Worm (Caenorhabditis elegans) whole organism, L1 larva: Measurements from ENCODE around the gene pgp-8.
A peak's percentile ranks its signal among the peaks of the same experiment; 100 is the strongest.

Source experiments
- C34B4.2 ChIP-seq: sonication (generic microtip); optimal IDR thresholded peaks from 2 replicates; lab custom pipeline; 2017; ENCODE audit warnings: mild to moderate bottlenecking, missing genetic modification characterization, missing compliant biosample characterization
- alr-1 ChIP-seq: fragments of 200-800 bp; sonication (Bioruptor generic); optimal IDR thresholded peaks from 2 replicates; lab custom pipeline; 2018; ENCODE audit warnings: borderline replicate concordance, mild to moderate bottlenecking, missing genetic modification characterization, missing compliant biosample characterization
- aly-2 ChIP-seq: fragments of 150-350 bp; optimal IDR thresholded peaks from 2 replicates; lab custom pipeline; 2014; ENCODE audit warnings: missing biosample characterization, missing genetic modification characterization
- ama-1 ChIP-seq: fragments of 150-350 bp; optimal IDR thresholded peaks from 2 replicates; lab custom pipeline; 2014
- ceh-63 ChIP-seq: fragments of 200-800 bp; sonication (Bioruptor generic); optimal IDR thresholded peaks from 2 replicates; lab custom pipeline; 2018; ENCODE audit warnings: mild to moderate bottlenecking, missing genetic modification characterization, missing compliant biosample characterization
- ceh-8 ChIP-seq: fragments of 200-800 bp; sonication (Bioruptor generic); optimal IDR thresholded peaks from 2 replicates; lab custom pipeline; 2018; ENCODE audit warnings: mild to moderate bottlenecking, missing genetic modification characterization, moderate library complexity, missing compliant biosample characterization
- ceh-90 ChIP-seq: sonication (generic microtip); optimal IDR thresholded peaks from 2 replicates; lab custom pipeline; 2016; ENCODE audit warnings: missing genetic modification characterization, missing compliant biosample characterization
- ces-1 ChIP-seq: fragments of 150-350 bp; optimal IDR thresholded peaks from 2 replicates; lab custom pipeline; 2014; ENCODE audit warnings: missing biosample characterization, missing genetic modification reagents, missing genetic modification characterization
- efl-1 ChIP-seq, 4 experiments: fragments of 150-350 bp; optimal IDR thresholded peaks in 3 of 4; peaks in 1 of 4; 1 replicate in 1 of 4; 2 replicates in 3 of 4; lab custom pipeline; 2014; ENCODE audit warnings: missing biosample characterization in 2 of 4, missing genetic modification characterization in 2 of 4, missing genetic modification reagents in 2 of 4
- efl-3 ChIP-seq: fragments of 200-800 bp; sonication (Bioruptor generic); optimal IDR thresholded peaks from 2 replicates; lab custom pipeline; 2018; ENCODE audit warnings: mild to moderate bottlenecking, missing genetic modification characterization, missing compliant biosample characterization
- egl-27 ChIP-seq, 2 experiments: fragments of 150-350 bp in 1 of 2; sonication (generic microtip); optimal IDR thresholded peaks; 3 replicates each; lab custom pipeline; 2017 to 2018; ENCODE audit warnings: missing biosample characterization in 2 of 2, missing genetic modification characterization in 2 of 2, missing genetic modification reagents in 2 of 2
- elt-2 ChIP-seq: sonication (generic microtip); optimal IDR thresholded peaks from 2 replicates; lab custom pipeline; 2016; ENCODE audit warnings: missing genetic modification characterization, mild to moderate bottlenecking, inconsistent platforms, missing compliant biosample characterization, missing genetic modification reagents
- elt-3 ChIP-seq, 6 experiments: fragments of 150-350 bp in 1 of 6; sonication (generic microtip); optimal IDR thresholded peaks; 2 replicates each; lab custom pipeline; 2017 to 2018; ENCODE audit warnings: missing biosample characterization in 6 of 6, missing genetic modification characterization in 6 of 6, inconsistent platforms in 1 of 6
- fkh-4 ChIP-seq: sonication (generic microtip); optimal IDR thresholded peaks from 2 replicates; lab custom pipeline; 2016; ENCODE audit warnings: missing compliant biosample characterization, missing genetic modification characterization, borderline replicate concordance
- fkh-8 ChIP-seq: sonication (generic microtip); optimal IDR thresholded peaks from 2 replicates; lab custom pipeline; 2016; ENCODE audit warnings: mild to moderate bottlenecking, missing genetic modification characterization, missing compliant biosample characterization
- fos-1 ChIP-seq: fragments of 150-350 bp; optimal IDR thresholded peaks from 2 replicates; lab custom pipeline; 2014; ENCODE audit warnings: missing biosample characterization, missing genetic modification characterization
- grh-1 ChIP-seq: fragments of 200-800 bp; sonication (Bioruptor generic); IDR thresholded peaks from 2 replicates; pipeline ENCODE4 v1.3.6; 2022; ENCODE audit warnings: missing genetic modification reagents, missing genetic modification characterization, missing compliant biosample characterization
- hlh-4 ChIP-seq: sonication (generic microtip); optimal IDR thresholded peaks from 2 replicates; lab custom pipeline; 2016; ENCODE audit warnings: mild to moderate bottlenecking, missing genetic modification characterization, missing compliant biosample characterization
- hpl-2 ChIP-seq: fragments of 150-350 bp; optimal IDR thresholded peaks from 2 replicates; lab custom pipeline; 2014; ENCODE audit warnings: missing biosample characterization, missing genetic modification reagents, missing genetic modification characterization
- irx-1 ChIP-seq: sonication (generic microtip); optimal IDR thresholded peaks from 2 replicates; lab custom pipeline; 2016; ENCODE audit warnings: missing genetic modification characterization, missing compliant biosample characterization
- lin-14 ChIP-seq: fragments of 200-800 bp; sonication (Bioruptor generic); optimal IDR thresholded peaks from 2 replicates; lab custom pipeline; 2018; ENCODE audit warnings: mild to moderate bottlenecking, missing genetic modification characterization, moderate library complexity, missing compliant biosample characterization
- lin-39 ChIP-seq: fragments of 150-350 bp; optimal IDR thresholded peaks from 2 replicates; lab custom pipeline; 2014; ENCODE audit warnings: missing biosample characterization, missing genetic modification reagents, missing genetic modification characterization
- lsy-2 ChIP-seq, 2 experiments: fragments of 150-350 bp; optimal IDR thresholded peaks; 2 replicates each; lab custom pipeline; 2014; ENCODE audit warnings: missing biosample characterization in 2 of 2, missing genetic modification characterization in 2 of 2
- mef-2 ChIP-seq: fragments of 150-350 bp; optimal IDR thresholded peaks from 2 replicates; lab custom pipeline; 2014; ENCODE audit warnings: missing biosample characterization, missing genetic modification characterization
- nhr-19 ChIP-seq: fragments of 200-800 bp; sonication (Bioruptor generic); conservative IDR thresholded peaks from 2 replicates; pipeline ENCODE4 v1.3.6; 2022; ENCODE audit warnings: missing genetic modification characterization, missing compliant biosample characterization
- nhr-47 ChIP-seq: sonication (generic microtip); optimal IDR thresholded peaks from 2 replicates; lab custom pipeline; 2016; ENCODE audit warnings: mild to moderate bottlenecking, missing genetic modification characterization, moderate library complexity, missing compliant biosample characterization
- nhr-71 ChIP-seq: sonication (generic microtip); optimal IDR thresholded peaks from 2 replicates; lab custom pipeline; 2016; ENCODE audit warnings: mild to moderate bottlenecking, missing genetic modification characterization, moderate library complexity, missing compliant biosample characterization
- nhr-85 ChIP-seq: sonication (generic microtip); peaks from one replicate; lab custom pipeline; 2016; ENCODE audit warnings: missing genetic modification characterization, inconsistent platforms, missing compliant biosample characterization
- nhr-90 ChIP-seq: sonication (generic microtip); optimal IDR thresholded peaks from 2 replicates; lab custom pipeline; 2016; ENCODE audit warnings: mild to moderate bottlenecking, missing genetic modification characterization, missing compliant biosample characterization; ENCODE audit not compliant: poor library complexity
- pax-3 ChIP-seq: fragments of 200-800 bp; sonication (Bioruptor generic); optimal IDR thresholded peaks from 2 replicates; lab custom pipeline; 2018; ENCODE audit warnings: mild to moderate bottlenecking, missing genetic modification characterization, moderate library complexity, missing compliant biosample characterization
- rnt-1 ChIP-seq: sonication (generic microtip); optimal IDR thresholded peaks from 2 replicates; lab custom pipeline; 2016; ENCODE audit warnings: mild to moderate bottlenecking, missing genetic modification characterization, moderate library complexity, missing compliant biosample characterization
- snpc-4 ChIP-seq: fragments of 150-350 bp; optimal IDR thresholded peaks from 2 replicates; lab custom pipeline; 2014; ENCODE audit warnings: missing biosample characterization, missing genetic modification characterization
- snu-23 ChIP-seq: sonication (generic microtip); optimal IDR thresholded peaks from 2 replicates; lab custom pipeline; 2016; ENCODE audit warnings: missing genetic modification characterization, missing compliant biosample characterization
- sptf-1 ChIP-seq: fragments of 150-350 bp; optimal IDR thresholded peaks from 2 replicates; lab custom pipeline; 2014; ENCODE audit warnings: missing biosample characterization, missing genetic modification characterization
- sup-37 ChIP-seq: fragments of 200-800 bp; sonication (Bioruptor generic); optimal IDR thresholded peaks from 2 replicates; lab custom pipeline; 2018; ENCODE audit warnings: mild to moderate bottlenecking, missing genetic modification characterization, missing compliant biosample characterization
- swsn-7 ChIP-seq: sonication (generic microtip); optimal IDR thresholded peaks from 2 replicates; lab custom pipeline; 2016; ENCODE audit warnings: missing genetic modification characterization, missing compliant biosample characterization
- unc-30 ChIP-seq: sonication (generic microtip); optimal IDR thresholded peaks from 2 replicates; lab custom pipeline; 2017; ENCODE audit warnings: missing biosample characterization, missing genetic modification characterization
- unc-62 ChIP-seq: fragments of 150-350 bp; optimal IDR thresholded peaks from 2 replicates; lab custom pipeline; 2014; ENCODE audit warnings: missing biosample characterization, missing genetic modification reagents, missing genetic modification characterization
- vab-15 ChIP-seq: sonication (generic microtip); optimal IDR thresholded peaks from 2 replicates; lab custom pipeline; 2017; ENCODE audit warnings: missing genotype, mild to moderate bottlenecking, missing genetic modification characterization, missing compliant biosample characterization
- xbp-1 ChIP-seq: sonication (generic microtip); optimal IDR thresholded peaks from 2 replicates; lab custom pipeline; 2016; ENCODE audit warnings: missing genetic modification characterization, missing compliant biosample characterization

The pgp-8 gene

ce11 chrX:10864322-10864721 is at the start of gene pgp-8:
Gene pgp-8 (minus strand): TSS chrX:10864422.
- TF ChIP-seq xbp-1: no peak
- TF ChIP-seq nhr-85 (tag; lab: Kevin White, UChicago): peak; percentile 30
- no peak for TF ChIP-seq nhr-71
- no peak for TF ChIP-seq sptf-1 (tag; lab: Kevin White, UChicago)
- no peak for TF ChIP-seq elt-3 (tag; optimal IDR thresholded peaks at IDR 0.05; lab: Kevin White, UChicago)
- TF ChIP-seq vab-15 (tag; lab: Kevin White, UChicago): no peak

ce11 chrX:10913981-10914380 is 49.8 kb upstream of the pgp-8 start, which contains the start of gene F47B10.9:
Gene F47B10.9 (minus strand): TSS chrX:10914081.
- TF ChIP-seq nhr-85 (tag; lab: Kevin White, UChicago) (no peak), ama-1 (lab: Kevin White, UChicago) (no peak), pax-3 (tag; lab: Kevin White, UChicago) (no peak), efl-1 (optimal IDR thresholded peaks at IDR 0.05; lab: Kevin White, UChicago) (no peak), efl-1 (GFP tag; optimal IDR thresholded peaks at IDR 0.05 in 1 of 2; lab: Kevin White, UChicago) (no peak), fkh-4 (no peak), hpl-2 (GFP tag; lab: Kevin White, UChicago) (no peak), ceh-90 (no peak), nhr-47 (tag; lab: Kevin White, UChicago) (no peak), elt-2 (no peak), lin-39 (tag; lab: Kevin White, UChicago) (no peak)

ce11 chrX:10910716-10911115 is 46.5 kb upstream of the pgp-8 start, which contains the start of gene F47B10.8:
Gene F47B10.8 (minus strand): TSS chrX:10910816.
- no peak for TF ChIP-seq hlh-4 (tag; lab: Kevin White, UChicago)
- peak; percentile 34 for TF ChIP-seq rnt-1 (tag; lab: Kevin White, UChicago)
- no peak for TF ChIP-seq ceh-63 (GFP tag; lab: Kevin White, UChicago)

ce11 chrX:10909661-10910060 is 45.4 kb upstream of the pgp-8 start:
- TF ChIP-seq sup-37 (GFP tag; lab: Kevin White, UChicago) (no peak), irx-1 (tag; lab: Kevin White, UChicago) (no peak), mef-2 (tag; lab: Kevin White, UChicago) (no peak), lin-39 (tag; lab: Kevin White, UChicago) (peak; percentile 36), rnt-1 (tag; lab: Kevin White, UChicago) (peak; percentile 70), grh-1 (GFP tag; lab: Robert Waterston, UW) (no peak), egl-27 (tag; optimal IDR thresholded peaks at IDR 0.05; lab: Kevin White, UChicago) (no peak), ceh-8 (GFP tag; lab: Kevin White, UChicago) (no peak), pax-3 (tag; lab: Kevin White, UChicago) (no peak), lsy-2 (tag; optimal IDR thresholded peaks at IDR 0.05; lab: Kevin White, UChicago) (peak in 1 of 2 experiments; percentile 33), fos-1 (tag; lab: Kevin White, UChicago) (no peak), aly-2 (tag; lab: Kevin White, UChicago) (no peak), snpc-4 (tag; lab: Kevin White, UChicago) (no peak), elt-3 (tag; optimal IDR thresholded peaks at IDR 0.05; lab: Kevin White, UChicago) (no peak), fkh-8 (tag; lab: Kevin White, UChicago) (no peak), snu-23 (GFP tag; lab: Kevin White, UChicago) (peak; percentile 12), lin-14 (GFP tag; lab: Kevin White, UChicago) (peak; percentile 69), alr-1 (tag; lab: Kevin White, UChicago) (no peak), unc-62 (GFP tag; lab: Kevin White, UChicago) (no peak), swsn-7 (no peak), ces-1 (no peak), C34B4.2 (tag; lab: Kevin White, UChicago) (no peak), hpl-2 (GFP tag; lab: Kevin White, UChicago) (no peak), nhr-19 (GFP tag; lab: Robert Waterston, UW) (peak; percentile 34; the same call in 1 of the 2 replicates), nhr-71 (peak; percentile 60), unc-30 (tag; lab: Kevin White, UChicago) (no peak), efl-3 (GFP tag; lab: Kevin White, UChicago) (no peak), nhr-90 (tag; lab: Kevin White, UChicago) (no peak)
- TF ChIP-seq, all 84 proteins: peak for 7
